Worm (Caenorhabditis elegans): ENCODE results near the gene F54B11.7.

- TF ChIP-seq C34B4.2 (tag; optimal IDR thresholded peaks at IDR 0.05) (no peak), C04F5.9 (tag; optimal IDR thresholded peaks at IDR 0.05) (no peak), pag-3 (tag; optimal IDR thresholded peaks at IDR 0.05; ENCODE audit: borderline replicate concordance, insufficient read depth) (no peak), skn-1 (tag; optimal IDR thresholded peaks at IDR 0.05) (no peak), grh-1 (GFP tag; IDR thresholded peaks at IDR 0.05) (no peak), blmp-1 (tag; optimal IDR thresholded peaks at IDR 0.05) (no peak), zag-1 (tag; optimal IDR thresholded peaks at IDR 0.05) (no peak), lsy-2 (tag; optimal IDR thresholded peaks at IDR 0.05) (no peak)
Observed at ce11 chrX:13569854-13570253, 30.4 kb upstream of the F54B11.7 start, which contains the start of gene R01E6.7.
